Fruit fly (Drosophila melanogaster) whole organism: ENCODE data around the gene CG15046.

ENCODE experiments used
- CG8478 ChIP-seq: fragments of >200 bp; optimal IDR thresholded peaks from 2 replicates; lab custom pipeline; 2018; ENCODE audit warnings: inconsistent platforms
- Dll ChIP-seq: fragments of >200 bp; optimal IDR thresholded peaks from 2 replicates; lab custom pipeline; 2017
- EcR ChIP-seq, 2 experiments: fragments of >200 bp; optimal IDR thresholded peaks; 2 replicates each; lab custom pipeline; 2017; ENCODE audit warnings: missing biosample characterization in 2 of 2, missing genetic modification characterization in 2 of 2, missing genetic modification reagents in 2 of 2
- pan ChIP-seq: fragments of >200 bp; optimal IDR thresholded peaks from 2 replicates; lab custom pipeline; 2017
- psq ChIP-seq: fragments of >200 bp; optimal IDR thresholded peaks from 2 replicates; lab custom pipeline; 2017
- usp ChIP-seq: fragments of >200 bp; optimal IDR thresholded peaks from 2 replicates; lab custom pipeline; 2017; ENCODE audit warnings: missing biosample characterization, missing genetic modification characterization, mixed read lengths

Gene CG15046

DNA sequence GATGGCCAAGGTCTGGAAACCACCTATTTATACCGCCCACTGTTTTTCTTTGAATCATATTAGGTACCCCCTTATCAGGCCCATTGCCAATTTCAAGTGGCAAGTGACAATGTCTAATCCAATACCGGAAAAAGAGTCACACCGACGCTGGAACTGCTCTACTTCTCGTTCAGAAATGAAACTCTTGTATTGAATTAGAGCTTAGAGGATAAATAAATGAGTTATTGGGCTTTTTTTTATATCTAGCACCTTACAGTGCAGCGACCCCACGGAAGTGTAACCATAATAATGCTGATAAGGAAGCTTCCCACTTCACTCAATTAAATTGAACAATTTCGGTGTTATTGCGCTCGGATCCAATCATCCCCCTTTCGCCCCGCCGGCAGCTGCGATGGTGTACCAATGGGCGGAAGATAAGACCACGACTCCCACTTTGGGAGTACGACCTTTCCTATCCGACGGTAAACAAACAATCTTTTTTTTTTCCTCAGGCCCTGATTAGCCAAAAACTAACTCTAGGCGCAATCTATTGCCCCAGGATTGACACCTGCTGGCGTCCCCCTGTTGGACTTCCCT, 4.8 kb upstream of the CG15046 start, which contains the start of gene CG15043:
TSS of gene CG15043 (minus strand) at position 4 of the 576 bp plus-strand sequence.
- no peak for TF ChIP-seq EcR (GFP tag; optimal IDR thresholded peaks at IDR 0.05; lab: Kevin White, UChicago)
- TF ChIP-seq CG8478 (lab: Kevin White, UChicago), result no peak
- TF ChIP-seq Dll, result no peak
- TF ChIP-seq usp, result no peak
- TF ChIP-seq pan (lab: Kevin White, UChicago), result no peak
- no peak for TF ChIP-seq psq (lab: Kevin White, UChicago)

DNA sequence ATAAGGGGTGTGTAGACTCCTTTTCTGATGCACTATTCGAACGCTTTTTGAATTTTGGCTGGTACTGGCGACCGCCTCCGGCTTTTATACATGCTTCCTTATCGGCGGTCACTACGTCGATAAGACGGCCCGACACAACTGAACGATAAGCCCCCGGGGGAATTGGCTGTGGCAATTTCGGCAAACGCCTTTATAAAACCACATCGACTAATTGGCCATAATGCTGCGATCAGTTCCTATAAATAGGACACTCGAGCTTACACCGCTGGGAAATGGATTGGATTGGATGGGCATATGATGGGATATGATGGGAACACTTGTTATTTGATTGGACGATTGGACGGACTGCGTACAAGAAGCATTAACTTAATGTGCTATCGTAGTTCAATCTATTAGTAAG, 2.5 kb upstream of the CG15046 start, which contains the start of gene CG15044:
TSS of gene CG15044 (minus strand) at position 66 of the 400 bp plus-strand sequence.
- no peak for TF ChIP-seq psq (lab: Kevin White, UChicago)
- no peak for TF ChIP-seq EcR (GFP tag; optimal IDR thresholded peaks at IDR 0.05; lab: Kevin White, UChicago)
- TF ChIP-seq pan (lab: Kevin White, UChicago), result no peak
- TF ChIP-seq Dll, result no peak
- TF ChIP-seq CG8478 (lab: Kevin White, UChicago), result no peak
- no peak for TF ChIP-seq usp

DNA sequence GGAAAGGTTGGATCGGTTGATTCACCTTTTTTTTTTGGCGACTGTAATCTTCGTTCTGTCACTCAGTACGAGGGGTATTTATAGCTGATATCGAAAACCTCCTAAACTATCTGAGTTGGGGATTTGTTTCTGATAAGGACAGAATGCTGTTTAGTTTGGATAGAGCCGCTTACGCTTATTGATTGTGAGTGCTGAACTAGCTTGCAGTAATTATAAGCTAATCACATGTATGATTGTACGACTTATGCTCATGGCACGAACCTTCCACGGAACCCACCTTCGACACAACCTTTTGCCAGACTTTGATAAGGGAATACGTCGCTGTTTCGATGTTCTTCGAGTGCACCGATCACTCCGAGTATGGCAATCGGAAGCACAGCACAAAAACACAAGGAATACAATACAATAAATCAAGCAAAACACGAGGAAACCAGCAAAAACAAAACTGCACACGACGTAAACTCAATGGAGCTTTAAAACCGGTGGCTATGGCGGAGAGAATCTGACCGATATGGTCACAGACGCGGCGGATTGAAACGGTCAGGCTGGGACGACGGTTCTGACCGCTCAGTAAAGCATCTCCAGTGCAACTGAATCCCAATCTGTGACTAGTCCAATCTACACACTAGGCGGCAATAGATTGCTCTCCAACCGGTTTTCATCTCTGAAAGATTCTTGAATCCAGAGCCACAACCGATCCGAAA, 2.9 kb downstream of the CG15046 start, which contains the start of gene psh:
TSS of gene psh (minus strand) at position 566 of the 704 bp plus-strand sequence.
- TF ChIP-seq Dll (no peak), EcR (GFP tag; optimal IDR thresholded peaks at IDR 0.05; lab: Kevin White, UChicago) (no peak), usp (no peak), pan (lab: Kevin White, UChicago) (no peak), CG8478 (lab: Kevin White, UChicago) (no peak), psq (lab: Kevin White, UChicago) (no peak)

DNA sequence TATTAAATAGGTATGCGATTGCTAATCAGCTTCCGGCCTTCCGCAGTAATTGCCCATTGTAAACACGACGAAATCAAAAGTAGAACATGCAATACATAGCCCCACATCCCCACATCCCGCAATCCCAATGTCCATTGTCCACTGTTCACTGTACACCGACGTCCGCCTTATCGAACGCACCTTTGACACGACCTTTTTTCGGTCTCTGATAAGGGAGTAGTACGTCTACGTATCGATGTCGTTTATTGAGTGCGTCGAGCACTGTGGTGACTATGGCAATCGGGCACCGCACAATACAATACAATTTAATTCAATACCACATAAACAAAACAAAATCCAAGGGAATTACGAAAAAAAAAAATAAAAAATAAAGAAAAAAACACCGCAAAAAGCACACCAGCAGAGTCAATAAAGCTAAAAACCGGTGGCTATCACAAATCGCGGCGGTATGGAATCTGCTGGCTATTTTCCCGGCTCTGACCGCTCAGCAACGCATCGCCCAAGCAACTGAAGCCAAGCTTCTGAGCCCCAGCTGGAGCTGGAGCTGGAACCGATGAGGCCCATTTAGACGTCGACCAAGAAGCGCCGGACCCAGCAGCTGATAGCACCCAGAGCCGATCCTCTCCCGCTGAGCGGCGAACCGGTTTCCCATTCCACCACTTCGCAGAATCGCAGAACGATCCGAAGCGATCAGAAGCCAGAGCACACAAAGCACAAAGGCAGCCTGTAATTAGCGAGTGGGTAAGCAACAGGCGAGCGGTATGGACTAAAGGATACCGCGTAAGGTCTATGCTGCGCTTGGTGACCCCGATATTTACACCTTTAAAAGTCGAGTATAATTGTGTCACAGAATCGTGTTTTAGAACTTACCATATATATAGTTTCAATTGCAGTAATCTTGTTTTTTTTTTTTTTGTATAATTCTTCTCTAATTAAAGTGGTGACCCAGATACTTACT, 5.9 kb downstream of the CG15046 start, which contains the start of gene Hayan:
TSS of gene Hayan (minus strand) at position 512 of the 958 bp plus-strand sequence.
- TF ChIP-seq CG8478 (lab: Kevin White, UChicago), result no peak
- TF ChIP-seq psq (lab: Kevin White, UChicago), result no peak
- no peak for TF ChIP-seq EcR (GFP tag; optimal IDR thresholded peaks at IDR 0.05; lab: Kevin White, UChicago)
- TF ChIP-seq usp, result no peak
- TF ChIP-seq pan (lab: Kevin White, UChicago), result peak; percentile 78
- peak; percentile 64 for TF ChIP-seq Dll

DNA sequence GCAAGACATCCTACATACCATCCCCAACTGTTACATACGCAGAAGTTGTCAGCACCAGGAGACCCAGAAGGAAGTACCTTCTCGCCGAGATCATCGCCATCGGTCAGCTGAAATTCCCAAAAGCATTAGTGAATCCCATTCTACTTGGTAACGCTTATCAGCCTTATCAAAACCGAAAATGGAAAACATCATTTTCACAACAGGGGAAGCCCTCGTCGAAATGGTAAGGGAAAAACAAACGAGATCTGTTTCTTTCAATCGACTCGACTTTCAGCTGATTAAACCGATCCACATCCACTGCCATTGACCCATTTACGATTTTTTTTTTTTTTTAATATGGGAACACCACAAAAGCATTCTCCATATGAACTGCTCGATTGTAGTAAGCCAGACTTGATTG, 6.9 kb downstream of the CG15046 start:
- no peak for TF ChIP-seq usp
- TF ChIP-seq CG8478 (lab: Kevin White, UChicago), result no peak

DNA sequence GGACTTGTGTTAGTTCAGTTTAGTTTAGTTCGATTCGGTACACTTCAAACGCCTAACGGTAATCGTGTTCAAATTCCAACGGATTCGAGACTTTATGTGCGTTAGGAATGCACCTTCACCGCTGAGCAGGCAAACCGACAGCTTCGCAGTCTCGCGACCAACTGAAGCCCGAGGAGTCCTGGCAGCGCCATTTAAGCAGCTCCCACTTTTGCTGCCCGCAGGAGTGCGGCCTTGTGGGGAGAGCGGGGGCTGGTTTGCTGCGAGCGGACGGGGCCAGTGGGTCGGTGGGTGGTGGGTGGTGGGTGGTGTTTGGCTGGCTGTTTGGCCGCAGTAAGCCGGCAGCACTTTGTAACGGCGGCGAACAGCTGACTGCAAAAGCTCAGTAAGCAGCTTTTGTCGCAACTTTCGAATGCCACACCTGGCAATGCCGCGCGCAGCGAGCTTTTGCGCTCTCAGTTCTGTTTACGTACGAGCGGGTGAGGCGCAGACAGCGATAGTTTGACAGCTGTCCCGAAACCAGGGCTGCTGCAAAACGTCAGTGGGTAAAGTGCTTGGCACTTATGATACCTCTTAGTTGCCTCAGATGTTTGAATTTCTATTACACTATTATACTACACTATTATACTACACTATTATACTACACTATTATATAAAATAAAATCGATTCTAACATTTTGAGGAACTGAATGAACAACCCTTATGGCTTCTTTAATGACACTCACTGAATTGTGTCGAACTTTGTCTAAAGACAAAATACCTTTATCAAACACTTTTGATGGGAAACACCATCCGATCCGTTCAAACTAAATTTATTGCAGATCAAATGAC, 9.9 kb downstream of the CG15046 start, which contains the start of gene CG32547:
TSS of gene CG32547 (minus strand) at position 181 of the 828 bp plus-strand sequence.
- TF ChIP-seq CG8478 (lab: Kevin White, UChicago) (no peak), Dll (no peak), psq (lab: Kevin White, UChicago) (no peak), EcR (GFP tag; optimal IDR thresholded peaks at IDR 0.05; lab: Kevin White, UChicago) (no peak), pan (lab: Kevin White, UChicago) (peak; percentile 92), usp (no peak)

DNA sequence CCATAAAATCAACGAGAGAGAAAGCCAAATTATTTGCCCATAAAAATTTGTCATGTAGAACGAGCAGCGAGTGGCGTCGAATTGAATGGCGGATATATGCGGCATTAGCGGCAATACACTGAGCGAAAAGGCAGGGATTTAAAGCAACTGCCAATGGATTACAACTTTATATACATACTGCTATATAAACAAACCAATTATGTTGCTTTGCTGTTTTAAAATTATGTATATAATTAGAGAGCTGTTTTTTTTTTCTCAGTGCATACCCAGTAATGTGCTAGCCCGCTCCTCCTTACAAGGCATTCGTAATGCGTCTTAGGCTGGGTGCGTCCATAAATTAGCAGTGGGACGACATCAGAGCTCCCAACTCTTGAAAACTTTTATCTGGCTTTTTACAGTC, 21.5 kb downstream of the CG15046 start:
- no peak for TF ChIP-seq pan (lab: Kevin White, UChicago)
- TF ChIP-seq EcR (GFP tag; optimal IDR thresholded peaks at IDR 0.05; lab: Kevin White, UChicago), result no peak
- TF ChIP-seq Dll, result no peak
- no peak for TF ChIP-seq CG8478 (lab: Kevin White, UChicago)
- no peak for TF ChIP-seq usp

DNA sequence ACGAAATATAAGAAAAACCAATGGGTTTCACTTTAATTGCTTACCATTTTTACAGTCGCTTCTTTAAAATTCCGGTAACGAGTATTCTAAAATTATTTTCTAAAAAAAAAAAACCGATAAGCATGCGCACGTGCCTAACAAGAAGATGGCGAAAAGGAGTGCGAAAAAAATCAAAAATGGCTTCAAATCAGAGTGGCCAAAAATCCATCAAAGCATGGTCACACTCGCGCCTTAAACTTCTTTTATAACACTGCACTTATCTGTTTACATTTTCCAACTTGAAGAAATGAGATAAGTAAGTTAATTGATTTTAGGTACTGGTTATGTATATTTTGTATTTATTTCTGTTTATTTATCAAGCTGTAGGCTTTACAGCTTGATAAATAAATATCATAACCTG, 29.1 kb downstream of the CG15046 start, which contains the start of gene CG43843:
TSS of gene CG43843 (minus strand) at position 101 of the 400 bp plus-strand sequence.
- no peak for TF ChIP-seq usp
- TF ChIP-seq psq (lab: Kevin White, UChicago), result no peak
- TF ChIP-seq CG8478 (lab: Kevin White, UChicago), result no peak
- TF ChIP-seq Dll, result no peak

DNA sequence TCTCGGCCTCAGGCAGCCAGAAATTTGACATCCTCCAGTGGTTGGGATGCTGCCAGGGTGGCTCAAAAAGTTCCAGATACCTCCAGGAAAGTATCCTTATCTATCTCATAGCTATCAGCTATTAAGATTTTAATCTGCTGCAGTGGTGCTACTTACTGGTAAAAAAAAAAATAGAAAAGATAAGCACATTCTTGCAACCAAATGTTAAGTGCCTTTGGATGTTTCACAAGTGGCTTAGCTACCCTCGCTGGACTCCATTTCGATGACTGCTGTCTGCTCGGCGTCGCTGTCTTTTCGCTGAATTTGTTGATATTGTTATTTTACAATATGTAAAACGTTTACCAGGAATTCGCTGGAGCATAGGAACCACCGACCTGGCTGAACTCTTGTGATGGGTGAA, 36.7 kb downstream of the CG15046 start:
- TF ChIP-seq psq (lab: Kevin White, UChicago) (no peak), CG8478 (lab: Kevin White, UChicago) (no peak), usp (no peak), EcR (GFP tag; optimal IDR thresholded peaks at IDR 0.05; lab: Kevin White, UChicago) (no peak), pan (lab: Kevin White, UChicago) (no peak), Dll (no peak)

DNA sequence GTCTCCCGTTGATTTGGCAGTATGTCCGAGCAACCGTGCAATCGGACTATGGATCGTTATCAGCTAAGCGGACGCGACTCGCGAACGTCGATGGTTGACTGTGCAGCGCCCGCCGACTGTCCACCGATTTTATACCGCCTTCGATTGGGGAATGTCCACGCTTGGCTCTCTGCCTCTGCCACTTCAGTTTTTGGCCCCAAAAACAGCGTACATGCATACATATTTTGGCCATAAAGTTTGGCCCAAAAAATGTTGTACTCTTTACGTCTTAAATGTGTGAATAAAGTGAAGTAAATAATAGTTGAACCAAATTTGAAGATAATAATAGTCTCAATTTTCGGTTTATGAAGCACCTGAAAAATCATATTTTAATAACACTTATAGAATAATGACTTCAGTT, 48.9 kb downstream of the CG15046 start, which contains the start of gene CG32548:
TSS of gene CG32548 (minus strand) at position 101 of the 400 bp plus-strand sequence.
- TF ChIP-seq EcR (GFP tag; optimal IDR thresholded peaks at IDR 0.05; lab: Kevin White, UChicago) (no peak), usp (no peak), psq (lab: Kevin White, UChicago) (no peak), Dll (no peak), pan (lab: Kevin White, UChicago) (no peak), CG8478 (lab: Kevin White, UChicago) (no peak)

DNA sequence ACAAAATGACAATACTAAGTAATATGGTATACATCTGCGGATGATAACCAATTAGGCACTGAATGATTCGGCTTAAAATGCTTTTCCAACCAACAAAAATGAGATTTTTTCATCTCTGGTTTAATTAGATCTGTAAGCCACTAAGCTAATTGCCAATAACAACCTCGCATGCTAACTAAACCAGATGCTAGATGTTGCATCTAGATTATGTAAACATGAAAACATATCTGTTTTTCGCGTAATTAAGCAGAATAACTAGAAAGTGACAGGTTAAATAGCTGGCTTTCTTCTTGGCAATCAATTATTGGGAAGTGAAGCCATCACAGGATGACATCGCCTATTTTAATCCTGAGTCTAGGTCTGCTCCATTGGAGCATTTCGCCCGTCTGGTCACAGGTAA, 50.1 kb downstream of the CG15046 start, which contains the start of gene CG43841:
TSS of gene CG43841 (plus strand) at position 301 of the 400 bp plus-strand sequence.
- TF ChIP-seq EcR (GFP tag; optimal IDR thresholded peaks at IDR 0.05; lab: Kevin White, UChicago) (no peak), Dll (no peak), CG8478 (lab: Kevin White, UChicago) (no peak), psq (lab: Kevin White, UChicago) (no peak), pan (lab: Kevin White, UChicago) (no peak), usp (no peak)
